Worm (Caenorhabditis elegans) whole organism, L4 larva: ENCODE results near the gene chil-19.

Experiments
- F37D6.2 ChIP-seq: sonication (generic microtip); optimal IDR thresholded peaks from 2 replicates; lab custom pipeline; 2016; ENCODE audit warnings: mild to moderate bottlenecking, missing genetic modification characterization, missing compliant biosample characterization
- F49E8.2 ChIP-seq: sonication (generic microtip); optimal IDR thresholded peaks from 2 replicates; lab custom pipeline; 2016; ENCODE audit warnings: missing compliant biosample characterization, mild to moderate bottlenecking, missing genetic modification characterization, borderline replicate concordance
- R02D3.7 ChIP-seq: fragments of 150-350 bp; sonication (generic microtip); optimal IDR thresholded peaks from 3 replicates; lab custom pipeline; 2014; ENCODE audit warnings: missing biosample characterization, missing genetic modification characterization
- T20F7.1 ChIP-seq: fragments of 200-800 bp; sonication (Bioruptor generic); optimal IDR thresholded peaks from 2 replicates; lab custom pipeline; 2018; ENCODE audit warnings: mild to moderate bottlenecking, missing genetic modification characterization, missing compliant biosample characterization
- T26A8.4 ChIP-seq: fragments of 200-800 bp; sonication (Bioruptor generic); IDR thresholded peaks from 2 replicates; pipeline ENCODE4 v1.3.6; 2022; ENCODE audit warnings: missing genetic modification characterization, missing compliant biosample characterization
- Y5F2A.4 ChIP-seq: fragments of 200-800 bp; sonication (Bioruptor generic); optimal IDR thresholded peaks from 2 replicates; lab custom pipeline; 2018; ENCODE audit warnings: mild to moderate bottlenecking, missing genetic modification characterization, missing compliant biosample characterization
- Y75B8A.6 ChIP-seq: fragments of 200-800 bp; sonication (Bioruptor generic); IDR thresholded peaks from 2 replicates; pipeline ENCODE4 v1.3.6; 2022; ENCODE audit warnings: missing genetic modification reagents, missing genetic modification characterization, missing compliant biosample characterization
- ZK546.5 ChIP-seq, 2 experiments: sonication (generic microtip); optimal IDR thresholded peaks; 2 replicates each; lab custom pipeline; 2017; ENCODE audit warnings: missing biosample characterization in 2 of 2, missing genetic modification characterization in 2 of 2
- aly-2 ChIP-seq: sonication (generic microtip); optimal IDR thresholded peaks from 2 replicates; lab custom pipeline; 2018; ENCODE audit warnings: missing biosample characterization, missing genetic modification characterization
- ama-1 ChIP-seq: fragments of 150-350 bp; optimal IDR thresholded peaks from 2 replicates; lab custom pipeline; 2014; ENCODE audit warnings: inconsistent platforms, mixed read lengths
- attf-4 ChIP-seq: sonication (generic microtip); optimal IDR thresholded peaks from 3 replicates; lab custom pipeline; 2017; ENCODE audit warnings: missing biosample characterization, missing genetic modification characterization
- ceh-20 ChIP-seq: fragments of 200-800 bp; sonication (Bioruptor generic); IDR thresholded peaks from 2 replicates; pipeline ENCODE4 v1.3.6; 2022; ENCODE audit warnings: missing genetic modification reagents, missing genetic modification characterization, missing compliant biosample characterization
- ceh-28 ChIP-seq: fragments of 150-350 bp; optimal IDR thresholded peaks from 2 replicates; lab custom pipeline; 2014; ENCODE audit warnings: missing biosample characterization, missing genetic modification reagents, missing genetic modification characterization
- ceh-32 ChIP-seq: sonication (generic microtip); optimal IDR thresholded peaks from 2 replicates; lab custom pipeline; 2016; ENCODE audit warnings: mild to moderate bottlenecking, missing genetic modification characterization, missing compliant biosample characterization; ENCODE audit not compliant: poor library complexity
- ceh-62 ChIP-seq: sonication (generic microtip); optimal IDR thresholded peaks from 2 replicates; lab custom pipeline; 2017; ENCODE audit warnings: missing biosample characterization, missing genetic modification characterization
- ces-1 ChIP-seq: fragments of 150-350 bp; sonication (generic microtip); optimal IDR thresholded peaks from 4 replicates; lab custom pipeline; 2014; ENCODE audit warnings: missing biosample characterization, missing genetic modification reagents, missing genetic modification characterization
- ctbp-1 ChIP-seq: fragments of 200-800 bp; sonication (Bioruptor generic); IDR thresholded peaks from 2 replicates; pipeline ENCODE4 v1.3.6; 2022; ENCODE audit warnings: missing genetic modification reagents, missing genetic modification characterization, missing compliant biosample characterization
- daf-19 ChIP-seq: fragments of 200-800 bp; sonication (Bioruptor generic); conservative IDR thresholded peaks from 2 replicates; pipeline ENCODE4 v1.3.6; 2022; ENCODE audit warnings: missing genetic modification characterization, missing compliant biosample characterization
- dmd-6 ChIP-seq: fragments of 200-800 bp; sonication (Bioruptor generic); IDR thresholded peaks from 2 replicates; pipeline ENCODE4 v1.3.6; 2022; ENCODE audit warnings: missing genetic modification reagents, missing genetic modification characterization, missing compliant biosample characterization
- dmd-8 ChIP-seq: fragments of 200-800 bp; sonication (Bioruptor generic); IDR thresholded peaks from 2 replicates; pipeline ENCODE4 v1.3.6; 2022; ENCODE audit warnings: missing genetic modification characterization, missing compliant biosample characterization
- dve-1 ChIP-seq: sonication (generic microtip); optimal IDR thresholded peaks from 2 replicates; lab custom pipeline; 2017; ENCODE audit warnings: antibody characterized with exemption, mild to moderate bottlenecking, missing genetic modification characterization, missing compliant biosample characterization; ENCODE audit not compliant: insufficient read depth
- egl-43 ChIP-seq: fragments of 200-800 bp; sonication (Bioruptor generic); IDR thresholded peaks from 2 replicates; pipeline ENCODE4 v1.3.6; 2022; ENCODE audit warnings: missing genetic modification reagents, missing genetic modification characterization, missing compliant biosample characterization
- hlh-11 ChIP-seq: fragments of 200-800 bp; sonication (Bioruptor generic); optimal IDR thresholded peaks from 2 replicates; lab custom pipeline; 2018; ENCODE audit warnings: mild to moderate bottlenecking, missing genetic modification characterization, missing compliant biosample characterization
- hmg-1.1 ChIP-seq: fragments of 200-800 bp; sonication (Bioruptor generic); IDR thresholded peaks from 2 replicates; pipeline ENCODE4 v1.3.6; 2022; ENCODE audit warnings: missing genetic modification reagents, missing genetic modification characterization, missing compliant biosample characterization
- jun-1 ChIP-seq: fragments of 150-350 bp; optimal IDR thresholded peaks from 2 replicates; lab custom pipeline; 2014; ENCODE audit warnings: missing biosample characterization, missing genetic modification reagents, missing genetic modification characterization
- lin-1 ChIP-seq: fragments of 200-800 bp; sonication (Bioruptor generic); IDR thresholded peaks from 2 replicates; pipeline ENCODE4 v1.3.6; 2022; ENCODE audit warnings: missing genetic modification reagents, missing genetic modification characterization, missing compliant biosample characterization
- lin-13 ChIP-seq: fragments of 150-350 bp; optimal IDR thresholded peaks from 2 replicates; lab custom pipeline; 2014; ENCODE audit warnings: missing biosample characterization, missing genetic modification reagents, missing genetic modification characterization
- lin-15B ChIP-seq: fragments of 150-350 bp; sonication (generic microtip); optimal IDR thresholded peaks from 3 replicates; lab custom pipeline; 2014; ENCODE audit warnings: missing biosample characterization, missing genetic modification characterization
- lin-39 ChIP-seq: fragments of 150-350 bp; optimal IDR thresholded peaks from 2 replicates; lab custom pipeline; 2014; ENCODE audit warnings: missing biosample characterization, missing genetic modification reagents, missing genetic modification characterization
- madf-5 ChIP-seq, 2 experiments: fragments of 200-800 bp; sonication (Bioruptor generic); IDR thresholded peaks; 2 replicates each; pipeline ENCODE4 v1.3.6; 2022; ENCODE audit warnings: missing compliant biosample characterization in 2 of 2, missing genetic modification characterization in 2 of 2
- madf-9 ChIP-seq: fragments of 200-800 bp; sonication (Bioruptor generic); conservative IDR thresholded peaks from 2 replicates; pipeline ENCODE4 v1.3.6; 2022; ENCODE audit warnings: missing genetic modification reagents, missing genetic modification characterization, missing compliant biosample characterization
- mdl-1 ChIP-seq, 2 experiments: fragments of 150-350 bp in 1 of 2; sonication (generic microtip) in 1 of 2; optimal IDR thresholded peaks; 2 replicates each; lab custom pipeline; 2014 to 2017; ENCODE audit warnings: missing biosample characterization in 2 of 2, missing genetic modification characterization in 2 of 2
- mdt-29 ChIP-seq: fragments of 200-800 bp; sonication (Bioruptor generic); IDR thresholded peaks from 2 replicates; pipeline ENCODE4 v1.3.6; 2022; ENCODE audit warnings: missing genetic modification reagents, missing genetic modification characterization, missing compliant biosample characterization
- nhr-10 ChIP-seq: fragments of 150-350 bp; optimal IDR thresholded peaks from 2 replicates; lab custom pipeline; 2014; ENCODE audit warnings: missing biosample characterization, missing genetic modification characterization
- nhr-11 ChIP-seq: fragments of 150-350 bp; optimal IDR thresholded peaks from 2 replicates; lab custom pipeline; 2014; ENCODE audit warnings: missing biosample characterization, missing genetic modification characterization
- nhr-237 ChIP-seq: sonication (generic microtip); optimal IDR thresholded peaks from 2 replicates; lab custom pipeline; 2017; ENCODE audit warnings: missing biosample characterization, missing genetic modification characterization
- nhr-25 ChIP-seq: sonication (generic microtip); optimal IDR thresholded peaks from 2 replicates; lab custom pipeline; 2017; ENCODE audit warnings: missing genetic modification characterization, mild to moderate bottlenecking, missing compliant biosample characterization, antibody characterized with exemption, moderate library complexity, borderline replicate concordance; ENCODE audit not compliant: insufficient read depth
- nhr-28 ChIP-seq: fragments of 150-350 bp; optimal IDR thresholded peaks from 2 replicates; lab custom pipeline; 2014; ENCODE audit warnings: missing biosample characterization, missing genetic modification characterization
- nhr-41 ChIP-seq: fragments of 200-800 bp; sonication (Bioruptor generic); IDR thresholded peaks from 2 replicates; pipeline ENCODE4 v1.3.6; 2022; ENCODE audit warnings: missing genetic modification reagents, missing genetic modification characterization, missing compliant biosample characterization
- nhr-48 ChIP-seq: sonication (generic microtip); optimal IDR thresholded peaks from 2 replicates; lab custom pipeline; 2016; ENCODE audit warnings: mild to moderate bottlenecking, missing genetic modification characterization, missing compliant biosample characterization
- nhr-6 ChIP-seq: fragments of 150-350 bp; optimal IDR thresholded peaks from 2 replicates; lab custom pipeline; 2014; ENCODE audit warnings: missing biosample characterization, missing genetic modification characterization
- nhr-76 ChIP-seq: fragments of 150-350 bp; optimal IDR thresholded peaks from 2 replicates; lab custom pipeline; 2014; ENCODE audit warnings: missing biosample characterization, missing genetic modification characterization
- nhr-77 ChIP-seq: fragments of 150-350 bp; optimal IDR thresholded peaks from 2 replicates; lab custom pipeline; 2014; ENCODE audit warnings: missing biosample characterization, missing genetic modification characterization
- rbr-2 ChIP-seq: sonication (generic microtip); optimal IDR thresholded peaks from 2 replicates; lab custom pipeline; 2016; ENCODE audit warnings: missing genotype, missing genetic modification characterization, missing compliant biosample characterization
- set-16 ChIP-seq: fragments of 200-800 bp; sonication (Bioruptor generic); IDR thresholded peaks from 2 replicates; pipeline ENCODE4 v1.3.6; 2022; ENCODE audit warnings: missing genetic modification reagents, missing genetic modification characterization, missing compliant biosample characterization
- snpc-1.2 ChIP-seq: fragments of 200-800 bp; sonication (Bioruptor generic); IDR thresholded peaks from 2 replicates; pipeline ENCODE4 v1.3.6; 2022; ENCODE audit warnings: missing genetic modification reagents, missing genetic modification characterization, missing compliant biosample characterization
- snpc-4 ChIP-seq: fragments of 150-350 bp; optimal IDR thresholded peaks from 2 replicates; lab custom pipeline; 2014; ENCODE audit warnings: missing biosample characterization, missing genetic modification characterization
- tag-97 ChIP-seq: fragments of 200-800 bp; sonication (Bioruptor generic); IDR thresholded peaks from 2 replicates; pipeline ENCODE4 v1.3.6; 2022; ENCODE audit warnings: missing genetic modification characterization, missing compliant biosample characterization
- tra-1 ChIP-seq: fragments of 200-800 bp; sonication (Bioruptor generic); IDR thresholded peaks from 2 replicates; pipeline ENCODE4 v1.3.6; 2022; ENCODE audit warnings: missing genetic modification reagents, missing genetic modification characterization, missing compliant biosample characterization
- unc-130 ChIP-seq: sonication (generic microtip); optimal IDR thresholded peaks from 2 replicates; lab custom pipeline; 2016; ENCODE audit warnings: missing genetic modification reagents, missing genetic modification characterization, missing compliant biosample characterization
- zfp-3 ChIP-seq: fragments of 200-800 bp; sonication (Bioruptor generic); conservative IDR thresholded peaks from 2 replicates; pipeline ENCODE4 v1.3.6; 2022; ENCODE audit warnings: missing genetic modification reagents, missing genetic modification characterization, missing compliant biosample characterization
- ztf-7 ChIP-seq: fragments of 150-350 bp; optimal IDR thresholded peaks from 2 replicates; lab custom pipeline; 2014; ENCODE audit warnings: missing biosample characterization, missing genetic modification characterization

Gene chil-19

DNA sequence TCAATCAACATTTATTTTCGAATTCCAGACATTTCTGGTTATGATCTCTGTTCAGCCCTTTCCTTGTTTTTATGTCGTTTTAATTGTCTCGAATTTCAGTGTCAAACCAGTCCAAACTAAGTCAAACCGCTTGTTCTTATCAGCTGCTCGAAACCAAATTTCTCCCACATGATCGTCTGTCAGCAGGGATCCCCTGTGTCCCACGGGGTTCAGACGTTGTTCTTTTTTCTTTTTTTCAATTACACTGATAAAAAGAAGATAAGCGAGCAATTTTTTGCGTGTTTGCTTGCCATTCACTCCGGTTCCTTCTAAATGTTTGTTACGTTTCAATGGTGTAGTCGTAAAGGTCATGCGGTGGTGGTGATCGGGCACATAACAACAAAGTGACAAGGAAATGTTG is 47.8 kb upstream of the chil-19 start (continued):
- TF ChIP-seq ceh-32 (tag; lab: Kevin White, UChicago) (no peak), T20F7.1 (GFP tag; lab: Kevin White, UChicago) (peak; percentile 12), unc-130 (no peak), ztf-7 (tag; lab: Kevin White, UChicago) (no peak), daf-19 (no peak), dve-1 (tag; lab: Kevin White, UChicago) (peak; percentile 91), nhr-6 (tag; lab: Kevin White, UChicago) (peak; percentile 91), egl-43 (no peak), lin-1 (GFP tag; lab: Robert Waterston, UW) (peak; percentile 57), lin-13 (GFP tag; lab: Kevin White, UChicago) (no peak), snpc-1.2 (GFP tag; lab: Robert Waterston, UW) (no peak), mdt-29 (peak; percentile 61; the same call in 1 of the 2 replicates), Y75B8A.6 (GFP tag; lab: Robert Waterston, UW) (no peak), tra-1 (GFP tag; lab: Robert Waterston, UW) (peak; percentile 81), nhr-25 (tag; lab: Kevin White, UChicago) (no peak), madf-5 (GFP tag; IDR thresholded peaks at IDR 0.05; lab: Robert Waterston, UW) (no peak), zfp-3 (GFP tag; lab: Robert Waterston, UW) (no peak), dmd-8 (no peak), snpc-4 (no peak), aly-2 (no peak), set-16 (GFP tag; lab: Robert Waterston, UW) (no peak), R02D3.7 (tag; lab: Kevin White, UChicago) (no peak), madf-9 (GFP tag; lab: Robert Waterston, UW) (no peak), ctbp-1 (GFP tag; lab: Robert Waterston, UW) (no peak), ceh-28 (tag; lab: Kevin White, UChicago) (no peak), attf-4 (tag; lab: Kevin White, UChicago) (no peak), nhr-48 (tag; lab: Kevin White, UChicago) (peak; percentile 66), Y5F2A.4 (no peak), tag-97 (GFP tag; lab: Robert Waterston, UW) (no peak), nhr-237 (tag; lab: Kevin White, UChicago) (no peak), T26A8.4 (no peak), mdl-1 (tag; optimal IDR thresholded peaks at IDR 0.05; lab: Kevin White, UChicago) (no peak), nhr-11 (tag; lab: Kevin White, UChicago) (peak; percentile 72), nhr-41 (no peak), ceh-62 (tag; lab: Kevin White, UChicago) (no peak), nhr-10 (tag; lab: Kevin White, UChicago) (peak; percentile 60), ceh-20 (no peak), nhr-28 (tag; lab: Kevin White, UChicago) (peak; percentile 71), nhr-76 (no peak), hlh-11 (tag; lab: Kevin White, UChicago) (peak; percentile 87), jun-1 (tag; lab: Kevin White, UChicago) (no peak), dmd-6 (GFP tag; lab: Robert Waterston, UW) (peak; percentile 91), lin-15B (tag; lab: Kevin White, UChicago) (no peak), ama-1 (lab: Kevin White, UChicago) (no peak), hmg-1.1 (no peak), F37D6.2 (tag; lab: Kevin White, UChicago) (no peak), lin-39 (tag; lab: Kevin White, UChicago) (no peak), rbr-2 (tag; lab: Kevin White, UChicago) (no peak), nhr-77 (tag; lab: Kevin White, UChicago) (peak; percentile 68), ZK546.5 (tag; optimal IDR thresholded peaks at IDR 0.05; lab: Kevin White, UChicago) (no peak), F49E8.2 (tag; lab: Kevin White, UChicago) (no peak), ces-1 (GFP tag; lab: Kevin White, UChicago) (no peak)
